Fruit fly (Drosophila melanogaster): ENCODE data around the gene stg.
A peak's percentile ranks its signal among the peaks of the same experiment; 100 is the strongest.

dm6 chr3R:29282939-29283616, 27.5 kb upstream of the stg start:
- peak; percentile 53 for TF ChIP-seq psq (GFP tag; optimal IDR thresholded peaks at IDR 0.05)
- TF ChIP-seq usp (GFP tag; optimal IDR thresholded peaks at IDR 0.05), result no peak
- peak; percentile 81 for TF ChIP-seq fru (GFP tag; optimal IDR thresholded peaks at IDR 0.05)
